Fruit fly (Drosophila melanogaster) whole organism, adult: ENCODE data around the gene Unc50.

Experiments used
- CG11617 ChIP-seq: fragments of 200-800 bp; sonication (Bioruptor generic); optimal IDR thresholded peaks from 2 replicates; lab custom pipeline; 2017; ENCODE audit warnings: mild to moderate bottlenecking, missing biosample characterization, missing genetic modification reagents, missing genetic modification characterization
- CG12768 ChIP-seq: fragments of 200-800 bp; sonication (Bioruptor generic); optimal IDR thresholded peaks from 2 replicates; lab custom pipeline; 2017; ENCODE audit warnings: missing biosample characterization, missing genetic modification characterization, mild to moderate bottlenecking, moderate library complexity, missing genetic modification reagents
- CG14711 ChIP-seq: fragments of 200-800 bp; sonication (Bioruptor generic); optimal IDR thresholded peaks from 2 replicates; lab custom pipeline; 2018; ENCODE audit warnings: missing biosample characterization, mild to moderate bottlenecking, missing genetic modification characterization, moderate library complexity
- CG1620 ChIP-seq: fragments of 200-800 bp; sonication (Bioruptor generic); optimal IDR thresholded peaks from 2 replicates; lab custom pipeline; 2016; ENCODE audit warnings: missing biosample characterization, missing genetic modification characterization
- CG33017 ChIP-seq: fragments of 200-800 bp; sonication (Bioruptor generic); optimal IDR thresholded peaks from 2 replicates; lab custom pipeline; 2018; ENCODE audit warnings: missing biosample characterization, mild to moderate bottlenecking, missing genetic modification characterization, moderate library complexity
- CG5204 ChIP-seq: fragments of 200-800 bp; sonication (Bioruptor generic); optimal IDR thresholded peaks from 2 replicates; lab custom pipeline; 2016; ENCODE audit warnings: missing biosample characterization, missing genetic modification characterization
- CG7045 ChIP-seq: fragments of 200-800 bp; sonication (Bioruptor generic); optimal IDR thresholded peaks from 2 replicates; lab custom pipeline; 2017; ENCODE audit warnings: missing biosample characterization, mild to moderate bottlenecking, missing genetic modification characterization
- CG7101 ChIP-seq: fragments of 200-800 bp; sonication (Bioruptor generic); optimal IDR thresholded peaks from 2 replicates; lab custom pipeline; 2018; ENCODE audit warnings: missing biosample characterization, mild to moderate bottlenecking, missing genetic modification characterization, moderate library complexity
- Clk ChIP-seq: fragments of 200-800 bp; sonication (Bioruptor generic); optimal IDR thresholded peaks from 2 replicates; lab custom pipeline; 2017; ENCODE audit warnings: missing biosample characterization, missing genetic modification characterization
- Crg-1 ChIP-seq: fragments of 200-800 bp; sonication (Bioruptor generic); optimal IDR thresholded peaks from 2 replicates; lab custom pipeline; 2016; ENCODE audit warnings: missing biosample characterization, missing genetic modification characterization
- Hr96 ChIP-seq: fragments of 200-800 bp; sonication (Bioruptor generic); optimal IDR thresholded peaks from 2 replicates; lab custom pipeline; 2016; ENCODE audit warnings: missing biosample characterization, missing genetic modification characterization
- Mnt ChIP-seq: fragments of 200-800 bp; sonication (Bioruptor generic); optimal IDR thresholded peaks from 2 replicates; lab custom pipeline; 2016; ENCODE audit warnings: missing biosample characterization, mild to moderate bottlenecking, missing genetic modification characterization
- bab1 ChIP-seq: fragments of 200-800 bp; sonication (Bioruptor generic); optimal IDR thresholded peaks from 3 replicates; lab custom pipeline; 2019; ENCODE audit warnings: missing biosample characterization, mild to moderate bottlenecking, missing genetic modification characterization, moderate library complexity
- cic ChIP-seq: fragments of 200-800 bp; sonication (Bioruptor generic); optimal IDR thresholded peaks from 2 replicates; lab custom pipeline; 2017; ENCODE audit warnings: missing biosample characterization, mild to moderate bottlenecking, missing genetic modification characterization, moderate library complexity
- cnc ChIP-seq, 2 experiments: fragments of >200 bp; optimal IDR thresholded peaks; 2 replicates each; lab custom pipeline; 2017
- kay ChIP-seq: fragments of 200-800 bp; sonication (Bioruptor generic); peaks from one replicate; lab custom pipeline; 2016; ENCODE audit warnings: missing biosample characterization, missing genetic modification characterization, borderline replicate concordance
- ovo ChIP-seq: fragments of 200-800 bp; sonication (Bioruptor generic); optimal IDR thresholded peaks from 2 replicates; lab custom pipeline; 2016; ENCODE audit warnings: missing biosample characterization, missing genetic modification characterization
- pad ChIP-seq: fragments of 200-800 bp; sonication (Bioruptor generic); optimal IDR thresholded peaks from 3 replicates; lab custom pipeline; 2017; ENCODE audit warnings: missing biosample characterization, missing genetic modification characterization, mild to moderate bottlenecking, moderate library complexity, missing genetic modification reagents
- tj ChIP-seq: fragments of 200-800 bp; sonication (Bioruptor generic); optimal IDR thresholded peaks from 3 replicates; lab custom pipeline; 2017; ENCODE audit warnings: missing biosample characterization, mild to moderate bottlenecking, missing genetic modification characterization, moderate library complexity
- toe ChIP-seq: fragments of 200-800 bp; sonication (Bioruptor generic); optimal IDR thresholded peaks from 2 replicates; lab custom pipeline; 2016; ENCODE audit warnings: missing biosample characterization, missing genetic modification characterization

Gene Unc50

DNA sequence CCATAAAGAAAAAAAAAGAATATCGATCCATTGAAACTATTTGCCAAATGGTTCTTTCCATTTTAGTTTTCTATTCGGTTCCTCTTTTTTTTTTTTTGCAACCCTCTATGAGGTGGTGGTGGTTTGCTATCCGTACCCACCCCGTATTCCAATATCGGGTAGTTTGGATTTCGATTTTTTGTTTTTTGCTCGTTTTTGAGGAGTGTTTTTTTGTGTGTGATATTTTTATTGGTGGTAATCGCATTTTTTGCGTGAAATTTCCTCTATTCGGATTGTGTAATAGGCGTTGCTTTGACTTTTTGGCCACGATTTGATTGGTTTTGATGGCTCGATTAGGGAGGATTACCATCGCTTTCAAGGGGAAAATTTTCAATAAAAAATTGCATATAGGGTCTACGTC lies 10.0 kb upstream of the Unc50 start:
- TF ChIP-seq Hr96 (GFP tag; lab: Kevin White, UChicago) (no peak), toe (no peak), ovo (GFP tag; lab: Kevin White, UChicago) (no peak), CG12768 (no peak), cnc (optimal IDR thresholded peaks at IDR 0.05; lab: Kevin White, UChicago) (no peak), cic (GFP tag; lab: Kevin White, UChicago) (no peak), CG11617 (GFP tag; lab: Kevin White, UChicago) (no peak), CG1620 (GFP tag; lab: Kevin White, UChicago) (no peak), CG33017 (tag; lab: Kevin White, UChicago) (no peak), tj (GFP tag; lab: Kevin White, UChicago) (no peak), Crg-1 (no peak), Clk (GFP tag; lab: Kevin White, UChicago) (no peak), CG7045 (GFP tag; lab: Kevin White, UChicago) (no peak), bab1 (GFP tag; lab: Kevin White, UChicago) (no peak), pad (GFP tag; lab: Kevin White, UChicago) (no peak), Mnt (no peak), CG14711 (tag; lab: Kevin White, UChicago) (no peak), kay (GFP tag; lab: Kevin White, UChicago) (no peak), CG7101 (tag; lab: Kevin White, UChicago) (no peak), CG5204 (GFP tag; lab: Kevin White, UChicago) (no peak)

DNA sequence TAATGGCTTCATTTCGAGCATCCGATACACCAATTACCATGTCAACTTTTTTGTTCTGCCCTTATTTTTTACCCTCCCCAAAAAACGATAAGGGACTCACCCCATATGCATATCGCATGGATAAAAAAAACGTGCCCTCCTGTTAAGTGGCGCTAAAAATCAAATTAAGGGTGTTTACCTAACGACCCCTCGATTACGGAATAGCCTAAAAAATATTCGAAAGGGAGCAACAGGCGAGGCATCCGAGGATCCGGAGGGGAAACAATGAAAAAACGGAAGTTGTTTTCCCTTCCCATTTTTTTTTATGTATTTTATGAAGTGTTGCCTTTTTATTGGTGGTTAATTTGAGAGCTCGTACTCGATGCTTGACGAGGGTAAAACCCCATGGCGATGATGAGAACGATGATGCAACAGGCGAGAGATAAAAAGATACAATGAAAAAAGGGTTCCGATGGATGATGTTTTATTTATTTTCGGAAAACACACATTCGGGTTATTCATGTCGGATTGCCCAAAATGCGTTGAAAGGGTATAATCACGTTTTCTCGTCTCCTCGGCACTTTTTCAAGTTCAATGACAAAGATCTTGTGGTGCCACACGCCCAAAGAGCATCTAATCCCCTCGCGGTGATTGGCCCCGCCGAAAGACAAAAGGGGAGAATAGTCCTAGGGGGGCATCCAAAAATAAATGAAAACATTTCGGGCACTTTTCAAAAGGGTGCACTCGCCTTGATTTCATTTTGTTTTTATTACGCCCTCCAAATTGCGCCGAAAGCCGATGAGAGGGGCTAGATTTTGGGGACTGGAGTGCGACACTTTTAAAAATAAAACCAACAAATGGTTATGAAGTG lies 8.1 kb upstream of the Unc50 start, which contains the start of gene CG44227:
TSS of gene CG44227 (minus strand) at position 849 of the 850 bp plus-strand sequence.
- TF ChIP-seq CG33017 (tag; lab: Kevin White, UChicago), result no peak
- no peak for TF ChIP-seq ovo (GFP tag; lab: Kevin White, UChicago)
- no peak for TF ChIP-seq CG14711 (tag; lab: Kevin White, UChicago)
- no peak for TF ChIP-seq Hr96 (GFP tag; lab: Kevin White, UChicago)
- no peak for TF ChIP-seq CG1620 (GFP tag; lab: Kevin White, UChicago)
- no peak for TF ChIP-seq CG11617 (GFP tag; lab: Kevin White, UChicago)

DNA sequence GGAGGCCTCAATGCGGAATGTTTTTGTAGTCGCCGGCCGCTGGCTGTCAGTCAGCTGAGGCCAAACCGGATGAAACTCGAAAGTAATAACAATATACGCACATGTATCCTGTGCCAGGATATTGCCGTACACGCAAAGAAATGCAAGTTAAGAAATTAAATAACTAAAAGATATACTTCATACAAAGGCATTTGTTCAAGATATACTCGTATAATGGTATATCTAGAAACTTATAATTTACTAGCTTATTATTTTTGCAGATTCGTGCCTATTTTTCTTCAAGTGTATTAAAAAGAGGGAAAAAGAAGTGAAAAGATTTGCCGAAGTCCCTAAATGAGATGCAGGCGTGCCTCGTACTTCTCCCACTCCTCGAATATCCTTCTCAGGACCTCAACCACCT lies 6.9 kb upstream of the Unc50 start:
- TF ChIP-seq CG33017 (tag; lab: Kevin White, UChicago), result no peak
- no peak for TF ChIP-seq toe

DNA sequence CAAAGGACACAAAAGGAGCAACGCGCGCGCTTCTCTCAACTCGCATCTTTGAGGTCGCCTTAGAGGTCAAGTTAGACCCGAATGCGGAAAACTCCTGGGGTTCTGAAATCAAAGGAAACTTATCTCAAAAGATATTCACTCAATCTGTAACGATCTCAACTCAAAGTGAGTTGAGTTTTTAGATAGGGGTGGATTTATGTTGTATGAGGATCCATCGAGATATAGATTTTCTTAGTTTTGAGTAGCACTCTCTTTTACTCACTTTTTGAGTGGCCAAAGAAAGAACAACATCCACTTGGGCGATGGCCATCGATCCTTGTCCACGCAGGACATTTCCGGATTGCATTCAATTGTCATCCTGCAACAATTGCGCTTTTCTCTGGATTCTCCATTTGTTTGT lies 4.2 kb upstream of the Unc50 start:
- TF ChIP-seq toe (no peak), ovo (GFP tag; lab: Kevin White, UChicago) (no peak), CG12768 (no peak), CG5204 (GFP tag; lab: Kevin White, UChicago) (no peak)

DNA sequence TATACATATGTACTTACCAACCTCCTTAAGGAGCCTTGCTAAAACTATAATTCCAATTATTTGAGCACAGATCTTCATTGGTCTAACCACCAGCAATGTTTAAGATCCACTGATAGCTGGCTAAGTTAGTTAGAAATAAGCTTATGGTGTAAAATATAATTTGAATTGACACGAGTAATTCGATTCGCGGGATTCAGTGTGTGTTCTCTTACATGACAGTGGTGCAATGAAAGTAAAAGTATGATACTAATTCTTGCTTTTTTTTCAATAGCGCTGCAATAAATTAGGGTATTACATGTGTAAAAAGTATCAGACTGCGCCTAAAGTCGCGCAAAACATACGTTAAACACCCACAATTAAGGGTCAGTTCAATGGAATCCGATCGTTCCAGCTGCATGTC lies 3.5 kb upstream of the Unc50 start, which contains the start of gene CG33325:
TSS of gene CG33325 (minus strand) at position 101 of the 400 bp plus-strand sequence.
- no peak for TF ChIP-seq Crg-1
- no peak for TF ChIP-seq tj (GFP tag; lab: Kevin White, UChicago)
- no peak for TF ChIP-seq CG33017 (tag; lab: Kevin White, UChicago)
- no peak for TF ChIP-seq CG5204 (GFP tag; lab: Kevin White, UChicago)
- no peak for TF ChIP-seq CG11617 (GFP tag; lab: Kevin White, UChicago)
- no peak for TF ChIP-seq ovo (GFP tag; lab: Kevin White, UChicago)
- no peak for TF ChIP-seq cic (GFP tag; lab: Kevin White, UChicago)
- no peak for TF ChIP-seq CG1620 (GFP tag; lab: Kevin White, UChicago)
- TF ChIP-seq CG7101 (tag; lab: Kevin White, UChicago), result no peak
- TF ChIP-seq cnc (optimal IDR thresholded peaks at IDR 0.05; lab: Kevin White, UChicago), result no peak
- no peak for TF ChIP-seq toe
- no peak for TF ChIP-seq Clk (GFP tag; lab: Kevin White, UChicago)
- no peak for TF ChIP-seq CG12768
- TF ChIP-seq kay (GFP tag; lab: Kevin White, UChicago), result no peak
- no peak for TF ChIP-seq bab1 (GFP tag; lab: Kevin White, UChicago)

DNA sequence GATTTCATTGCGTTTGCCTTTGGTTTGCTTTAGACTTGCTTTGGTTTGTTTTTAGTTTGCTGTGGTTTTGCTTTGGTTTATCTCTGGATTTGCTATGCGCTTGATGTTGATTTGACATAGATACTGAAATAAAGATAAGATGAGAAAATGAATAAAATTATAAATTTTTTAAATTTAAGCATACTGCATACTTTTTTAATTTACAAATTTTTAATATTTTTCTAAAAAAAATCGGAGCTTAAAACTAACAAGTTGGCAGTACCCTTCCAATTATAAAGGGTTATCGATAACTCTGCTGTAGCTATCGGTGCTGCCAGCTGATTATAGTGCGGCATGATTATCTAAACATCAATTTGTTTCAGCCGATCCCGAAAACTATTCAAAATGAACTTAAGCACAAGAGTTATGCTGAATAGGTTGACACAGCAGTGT lies 2.6 kb downstream of the Unc50 start, which contains the start of gene mRpL19:
TSS of gene mRpL19 (plus strand) at position 307 of the 432 bp plus-strand sequence.
- peak; percentile 20 for TF ChIP-seq tj (GFP tag; lab: Kevin White, UChicago)
- TF ChIP-seq CG14711 (tag; lab: Kevin White, UChicago), result peak; percentile 64
- peak; percentile 88 for TF ChIP-seq kay (GFP tag; lab: Kevin White, UChicago)
- peak; percentile 59 for TF ChIP-seq Mnt
- peak; percentile 44 for TF ChIP-seq CG11617 (GFP tag; lab: Kevin White, UChicago)
- peak; percentile 43 for TF ChIP-seq CG7045 (GFP tag; lab: Kevin White, UChicago)
- no peak for TF ChIP-seq Crg-1
- peak; percentile 73 for TF ChIP-seq bab1 (GFP tag; lab: Kevin White, UChicago)
- peak; percentile 76 for TF ChIP-seq CG7101 (tag; lab: Kevin White, UChicago)
- TF ChIP-seq Clk (GFP tag; lab: Kevin White, UChicago), result no peak
- TF ChIP-seq CG33017 (tag; lab: Kevin White, UChicago), result peak; percentile 68
- no peak for TF ChIP-seq Hr96 (GFP tag; lab: Kevin White, UChicago)
- TF ChIP-seq cic (GFP tag; lab: Kevin White, UChicago), result peak; percentile 27
